Worm (Caenorhabditis elegans) whole organism, L1 larva: ENCODE results near the gene pal-1.

Experiments used
- jun-1 ChIP-seq: fragments of 150-350 bp; optimal IDR thresholded peaks from 2 replicates; lab custom pipeline; 2014; ENCODE audit warnings: missing biosample characterization, missing genetic modification reagents, missing genetic modification characterization
- lsy-2 ChIP-seq, 2 experiments: fragments of 150-350 bp; optimal IDR thresholded peaks; 2 replicates each; lab custom pipeline; 2014; ENCODE audit warnings: missing biosample characterization in 2 of 2, missing genetic modification characterization in 2 of 2
- mep-1 ChIP-seq: fragments of 150-350 bp; optimal IDR thresholded peaks from 2 replicates; lab custom pipeline; 2014; ENCODE audit warnings: missing biosample characterization, missing genetic modification characterization
- nhr-237 ChIP-seq: fragments of 150-350 bp; optimal IDR thresholded peaks from 2 replicates; lab custom pipeline; 2014; ENCODE audit warnings: missing biosample characterization, missing genetic modification characterization
- nhr-76 ChIP-seq: sonication (generic microtip); optimal IDR thresholded peaks from 2 replicates; lab custom pipeline; 2017; ENCODE audit warnings: missing biosample characterization, missing genetic modification characterization
- snpc-4 ChIP-seq: fragments of 150-350 bp; optimal IDR thresholded peaks from 2 replicates; lab custom pipeline; 2014; ENCODE audit warnings: missing biosample characterization, missing genetic modification characterization
- sptf-1 ChIP-seq: fragments of 150-350 bp; optimal IDR thresholded peaks from 2 replicates; lab custom pipeline; 2014; ENCODE audit warnings: missing biosample characterization, missing genetic modification characterization
- unc-62 ChIP-seq: fragments of 150-350 bp; optimal IDR thresholded peaks from 2 replicates; lab custom pipeline; 2014; ENCODE audit warnings: missing biosample characterization, missing genetic modification reagents, missing genetic modification characterization
- ztf-4 ChIP-seq: fragments of 150-350 bp; optimal IDR thresholded peaks from 2 replicates; lab custom pipeline; 2014; ENCODE audit warnings: missing biosample characterization, missing genetic modification characterization

- TF ChIP-seq sptf-1 (no peak), jun-1 (tag; lab: Kevin White, UChicago) (no peak), mep-1 (no peak), nhr-237 (tag; lab: Kevin White, UChicago) (no peak), nhr-76 (tag; lab: Kevin White, UChicago) (no peak), unc-62 (GFP tag; lab: Kevin White, UChicago) (no peak), ztf-4 (tag; lab: Kevin White, UChicago) (no peak), snpc-4 (tag; lab: Kevin White, UChicago) (no peak), lsy-2 (tag; optimal IDR thresholded peaks at IDR 0.05; lab: Kevin White, UChicago) (no peak)
Measured at ce11 chrIII:4792560-4793136, 16.7 kb downstream of the pal-1 start, which contains the start of gene mip-1.
